Worm (Caenorhabditis elegans): ENCODE measurements around the gene fbxa-114.

Gene fbxa-114

DNA sequence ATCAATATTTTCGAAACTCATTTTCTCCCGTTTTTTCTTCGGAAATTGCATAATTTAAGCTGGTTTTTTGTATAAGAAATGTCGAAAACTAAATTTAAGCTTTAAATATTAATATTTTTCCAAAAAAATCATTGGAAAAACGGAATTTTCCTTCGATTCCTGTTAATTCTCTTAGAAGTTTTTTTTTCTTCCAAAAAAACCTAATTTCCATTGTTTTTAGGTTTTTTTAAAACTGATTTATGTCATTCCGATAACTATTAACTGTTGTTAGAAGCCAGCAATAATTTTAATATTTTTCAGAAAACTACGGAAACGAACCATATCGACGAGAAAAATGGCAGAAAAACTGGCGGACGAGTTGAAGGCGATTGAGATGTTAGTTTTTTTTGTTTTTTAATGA, at the start of gene fbxa-114:
Gene fbxa-114 (plus strand): TSS at position 301 of the 400 bp plus-strand sequence.
- TF ChIP-seq hmg-4 (GFP tag; optimal IDR thresholded peaks at IDR 0.05) (no peak), B0310.2 (tag; optimal IDR thresholded peaks at IDR 0.05) (no peak), ets-7 (tag; optimal IDR thresholded peaks at IDR 0.05) (no peak), ama-1 (optimal IDR thresholded peaks at IDR 0.05) (no peak), tbx-37 (GFP tag; conservative IDR thresholded peaks at IDR 0.05) (no peak), tra-4 (tag; optimal IDR thresholded peaks at IDR 0.05) (no peak)

ce11 chrV:20151855-20152254, 49.6 kb upstream of the fbxa-114 start:
- TF ChIP-seq flt-1 (GFP tag; IDR thresholded peaks at IDR 0.05) (no peak), hmg-4 (GFP tag; optimal IDR thresholded peaks at IDR 0.05) (no peak), ceh-36 (tag; optimal IDR thresholded peaks at IDR 0.05) (no peak), tra-4 (tag; optimal IDR thresholded peaks at IDR 0.05) (no peak), F13C5.2 (tag; optimal IDR thresholded peaks at IDR 0.05) (no peak), sea-1 (GFP tag; conservative IDR thresholded peaks at IDR 0.05) (no peak)

DNA sequence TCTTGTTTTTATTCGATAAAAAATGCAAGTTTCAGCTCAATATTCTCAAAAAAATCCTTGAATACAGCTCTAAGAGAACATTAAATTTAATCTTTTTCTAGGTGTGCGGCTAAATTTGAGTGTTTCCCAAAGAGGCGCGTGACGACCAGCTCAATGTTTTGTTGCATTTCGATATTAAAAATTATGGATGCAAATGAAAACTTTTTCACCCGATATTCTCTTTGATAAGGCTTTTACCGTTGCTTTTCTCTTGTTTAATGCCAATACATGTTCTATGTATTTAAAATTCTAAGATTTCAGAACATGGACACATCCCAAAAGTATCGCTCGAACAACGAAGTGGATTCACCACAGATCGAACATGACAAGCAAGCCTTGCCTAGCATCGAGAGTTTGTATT, 43.2 kb upstream of the fbxa-114 start, which contains the start of gene F19B2.6:
Gene F19B2.6 (plus strand): TSS at position 301 of the 400 bp plus-strand sequence.
- no peak for TF ChIP-seq ets-7 (tag; optimal IDR thresholded peaks at IDR 0.05)
- TF ChIP-seq tbx-37 (GFP tag; conservative IDR thresholded peaks at IDR 0.05): no peak
- TF ChIP-seq flt-1 (GFP tag; IDR thresholded peaks at IDR 0.05): no peak

- TF ChIP-seq flt-1 (GFP tag; IDR thresholded peaks at IDR 0.05) (no peak), tbx-11 (GFP tag; IDR thresholded peaks at IDR 0.05) (no peak), ets-7 (tag; optimal IDR thresholded peaks at IDR 0.05) (no peak), ceh-36 (tag; optimal IDR thresholded peaks at IDR 0.05) (no peak), hnd-1 (tag; optimal IDR thresholded peaks at IDR 0.05) (no peak), F13C5.2 (tag; optimal IDR thresholded peaks at IDR 0.05) (no peak), tbx-37 (GFP tag; conservative IDR thresholded peaks at IDR 0.05) (no peak), ama-1 (optimal IDR thresholded peaks at IDR 0.05) (no peak), B0310.2 (tag; optimal IDR thresholded peaks at IDR 0.05) (no peak), aly-1 (tag; optimal IDR thresholded peaks at IDR 0.05) (no peak)
Measured at ce11 chrV:20161781-20162289, 39.6 kb upstream of the fbxa-114 start.

- no peak for TF ChIP-seq pes-1 (GFP tag; IDR thresholded peaks at IDR 0.05)
- TF ChIP-seq sea-1 (GFP tag; conservative IDR thresholded peaks at IDR 0.05): no peak
- no peak for TF ChIP-seq F13C5.2 (tag; optimal IDR thresholded peaks at IDR 0.05)
- no peak for TF ChIP-seq scrt-1 (GFP tag; IDR thresholded peaks at IDR 0.05)
- no peak for TF ChIP-seq flt-1 (GFP tag; IDR thresholded peaks at IDR 0.05)
- TF ChIP-seq hmg-4 (GFP tag; optimal IDR thresholded peaks at IDR 0.05): no peak
- no peak for TF ChIP-seq tbx-37 (GFP tag; conservative IDR thresholded peaks at IDR 0.05)
- TF ChIP-seq ama-1 (optimal IDR thresholded peaks at IDR 0.05): no peak
- no peak for TF ChIP-seq ceh-13 (GFP tag; optimal IDR thresholded peaks at IDR 0.05)
- TF ChIP-seq ets-7 (tag; optimal IDR thresholded peaks at IDR 0.05): no peak
- no peak for TF ChIP-seq ceh-36 (tag; optimal IDR thresholded peaks at IDR 0.05)
- no peak for TF ChIP-seq tbx-11 (GFP tag; IDR thresholded peaks at IDR 0.05)
- TF ChIP-seq hmbx-1 (tag; optimal IDR thresholded peaks at IDR 0.05): no peak
- TF ChIP-seq tra-4 (tag; optimal IDR thresholded peaks at IDR 0.05): no peak
- TF ChIP-seq B0310.2 (tag; optimal IDR thresholded peaks at IDR 0.05): no peak
- TF ChIP-seq aly-1 (tag; optimal IDR thresholded peaks at IDR 0.05): no peak
- no peak for TF ChIP-seq hnd-1 (tag; optimal IDR thresholded peaks at IDR 0.05)
Measured at ce11 chrV:20162290-20163104, 38.9 kb upstream of the fbxa-114 start.

ce11 chrV:20163105-20163449, 38.3 kb upstream of the fbxa-114 start:
- TF ChIP-seq aly-1 (tag; optimal IDR thresholded peaks at IDR 0.05): no peak
- no peak for TF ChIP-seq tbx-37 (GFP tag; conservative IDR thresholded peaks at IDR 0.05)
- TF ChIP-seq flt-1 (GFP tag; IDR thresholded peaks at IDR 0.05): no peak
- no peak for TF ChIP-seq ama-1 (optimal IDR thresholded peaks at IDR 0.05)
- TF ChIP-seq scrt-1 (GFP tag; IDR thresholded peaks at IDR 0.05): no peak
- no peak for TF ChIP-seq tra-4 (tag; optimal IDR thresholded peaks at IDR 0.05)
- TF ChIP-seq ceh-13 (GFP tag; optimal IDR thresholded peaks at IDR 0.05): no peak
- no peak for TF ChIP-seq hmg-4 (GFP tag; optimal IDR thresholded peaks at IDR 0.05)
- TF ChIP-seq F13C5.2 (tag; optimal IDR thresholded peaks at IDR 0.05): no peak
- no peak for TF ChIP-seq ceh-36 (tag; optimal IDR thresholded peaks at IDR 0.05)
- TF ChIP-seq sea-1 (GFP tag; conservative IDR thresholded peaks at IDR 0.05): no peak
- no peak for TF ChIP-seq B0310.2 (tag; optimal IDR thresholded peaks at IDR 0.05)

ce11 chrV:20164059-20164892, 37.1 kb upstream of the fbxa-114 start, which contains the start of gene F19B2.5:
F19B2.5 (minus strand) TSS chrV:20164165.
- TF ChIP-seq flt-1 (GFP tag; IDR thresholded peaks at IDR 0.05): no peak

DNA sequence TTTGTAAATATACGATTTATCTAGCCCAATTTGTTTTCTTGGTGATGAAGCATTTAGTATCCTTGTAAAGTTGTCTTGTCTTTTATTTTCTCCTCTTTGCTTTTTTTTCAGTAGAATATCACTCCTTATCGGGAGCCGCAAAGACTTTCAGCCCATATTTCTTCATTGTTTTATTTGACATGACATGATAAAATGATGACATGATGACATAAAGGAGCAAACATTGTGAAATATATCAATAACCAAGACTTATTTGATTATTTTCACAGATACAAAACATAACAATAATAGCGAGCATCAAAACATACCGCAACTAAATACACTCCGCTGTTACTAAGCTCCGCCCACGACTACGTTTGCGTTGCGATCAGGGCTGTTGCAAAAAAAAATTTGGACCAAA, 35.6 kb upstream of the fbxa-114 start:
- TF ChIP-seq tbx-11 (GFP tag; IDR thresholded peaks at IDR 0.05) (no peak), hmbx-1 (tag; optimal IDR thresholded peaks at IDR 0.05) (no peak)
